Fruit fly (Drosophila melanogaster) whole organism, embryonic: ENCODE measurements around the gene Mrp5.
A peak's percentile ranks its signal among the peaks of the same experiment; 100 is the strongest.

Experiments
- Abd-B ChIP-seq: fragments of 200-800 bp; sonication (Bioruptor generic); optimal IDR thresholded peaks from 2 replicates; lab custom pipeline; 2018; ENCODE audit warnings: missing biosample characterization, mild to moderate bottlenecking, missing genetic modification characterization, moderate library complexity
- Ada2b ChIP-seq: fragments of 200-800 bp; sonication (Bioruptor generic); IDR thresholded peaks from 2 replicates; pipeline ENCODE4 v1.3.6; 2022; ENCODE audit warnings: missing biosample characterization, missing genetic modification characterization
- Aef1 ChIP-seq: fragments of 200-800 bp; sonication (Bioruptor generic); IDR thresholded peaks from 3 replicates; pipeline ENCODE4 v1.3.6; 2022; ENCODE audit warnings: missing biosample characterization, missing genetic modification characterization
- Atf6 ChIP-seq: fragments of 200-800 bp; sonication (Bioruptor generic); IDR thresholded peaks from 2 replicates; pipeline ENCODE4 v1.3.6; 2022; ENCODE audit warnings: missing biosample characterization, missing genetic modification characterization
- C15 ChIP-seq: fragments of 200-800 bp; sonication (Bioruptor generic); IDR thresholded peaks from 3 replicates; pipeline ENCODE4 v1.3.6; 2022; ENCODE audit warnings: missing biosample characterization, missing genetic modification characterization
- CG12236 ChIP-seq: fragments of 200-800 bp; sonication (Bioruptor generic); optimal IDR thresholded peaks from 2 replicates; lab custom pipeline; 2016; ENCODE audit warnings: missing biosample characterization, missing genetic modification characterization
- CG13624 ChIP-seq: fragments of 200-800 bp; sonication (Bioruptor generic); optimal IDR thresholded peaks from 2 replicates; lab custom pipeline; 2016; ENCODE audit warnings: missing biosample characterization, missing genetic modification characterization
- CG14710 ChIP-seq: fragments of 200-800 bp; sonication (Bioruptor generic); optimal IDR thresholded peaks from 3 replicates; lab custom pipeline; 2019; ENCODE audit warnings: missing biosample characterization, mild to moderate bottlenecking, missing genetic modification characterization, moderate library complexity
- CG17186 ChIP-seq: fragments of 200-800 bp; sonication (Bioruptor generic); optimal IDR thresholded peaks from 3 replicates; lab custom pipeline; 2017; ENCODE audit warnings: missing biosample characterization, missing genetic modification reagents, missing genetic modification characterization
- CG17361 ChIP-seq: fragments of 200-800 bp; sonication (Bioruptor generic); IDR thresholded peaks from 3 replicates; pipeline ENCODE4 v1.3.6; 2022; ENCODE audit warnings: missing biosample characterization, missing genetic modification characterization
- CG17829 ChIP-seq: fragments of 200-800 bp; optimal IDR thresholded peaks from 2 replicates; lab custom pipeline; 2019; ENCODE audit warnings: missing biosample characterization, mild to moderate bottlenecking, missing genetic modification characterization, moderate library complexity
- CG2129 ChIP-seq: fragments of 200-800 bp; sonication (Bioruptor generic); IDR thresholded peaks from 2 replicates; pipeline ENCODE4 v1.3.6; 2022; ENCODE audit warnings: missing biosample characterization, missing genetic modification characterization; ENCODE audit not compliant: partially characterized antibody
- CG34224 ChIP-seq: fragments of 200-800 bp; sonication (Bioruptor generic); IDR thresholded peaks from 3 replicates; pipeline ENCODE4 v1.3.6; 2022; ENCODE audit warnings: missing biosample characterization, missing genetic modification characterization; ENCODE audit not compliant: partially characterized antibody
- CG34422 ChIP-seq: fragments of 200-800 bp; sonication (Bioruptor generic); IDR thresholded peaks from 3 replicates; pipeline ENCODE4 v1.3.6; 2022; ENCODE audit warnings: missing biosample characterization, missing genetic modification characterization
- CG4617 ChIP-seq: fragments of 200-800 bp; sonication (Bioruptor generic); optimal IDR thresholded peaks from 3 replicates; lab custom pipeline; 2016; ENCODE audit warnings: missing biosample characterization, missing genetic modification characterization, borderline replicate concordance
- CG5245 ChIP-seq: fragments of 200-800 bp; sonication (Bioruptor generic); optimal IDR thresholded peaks from 3 replicates; lab custom pipeline; 2016; ENCODE audit warnings: missing biosample characterization, missing genetic modification characterization
- CG5953 ChIP-seq: fragments of 200-800 bp; sonication (Bioruptor generic); IDR thresholded peaks from 2 replicates; pipeline ENCODE4 v1.3.6; 2022; ENCODE audit warnings: missing biosample characterization, missing genetic modification characterization
- CG6272 ChIP-seq: fragments of 200-800 bp; sonication (Bioruptor generic); IDR thresholded peaks from 2 replicates; pipeline ENCODE4 v1.3.6; 2022; ENCODE audit warnings: missing biosample characterization, missing genetic modification characterization
- CG7357 ChIP-seq: fragments of 200-800 bp; sonication (Bioruptor generic); IDR thresholded peaks from 3 replicates; pipeline ENCODE4 v1.3.6; 2022; ENCODE audit warnings: missing biosample characterization, missing genetic modification characterization
- CG8765 ChIP-seq: fragments of 200-800 bp; sonication (Bioruptor generic); IDR thresholded peaks from 2 replicates; pipeline ENCODE4 v1.3.6; 2022; ENCODE audit warnings: missing biosample characterization, missing genetic modification characterization
- CTCF ChIP-seq: fragments of 200-800 bp; sonication (Bioruptor generic); optimal IDR thresholded peaks from 2 replicates; lab custom pipeline; 2017; ENCODE audit warnings: missing biosample characterization, mild to moderate bottlenecking, missing genetic modification characterization, moderate library complexity
- Dll ChIP-seq: fragments of 200-800 bp; sonication (Bioruptor generic); IDR thresholded peaks from 4 replicates; pipeline ENCODE4 v1.3.6; 2022; ENCODE audit warnings: missing biosample characterization, missing genetic modification characterization; ENCODE audit not compliant: partially characterized antibody
- Elba2 ChIP-seq: fragments of 200-800 bp; sonication (Bioruptor generic); optimal IDR thresholded peaks from 3 replicates; lab custom pipeline; 2016; ENCODE audit warnings: missing biosample characterization, missing genetic modification characterization
- Hand ChIP-seq: fragments of 200-800 bp; sonication (Bioruptor generic); optimal IDR thresholded peaks from 2 replicates; lab custom pipeline; 2017; ENCODE audit warnings: mild to moderate bottlenecking, missing biosample characterization, missing genetic modification reagents, missing genetic modification characterization
- HmgD ChIP-seq: fragments of 200-800 bp; sonication (Bioruptor generic); optimal IDR thresholded peaks from 3 replicates; lab custom pipeline; 2016; ENCODE audit warnings: missing biosample characterization, missing genetic modification characterization
- Hmx ChIP-seq: fragments of 200-800 bp; sonication (Bioruptor generic); optimal IDR thresholded peaks from 2 replicates; lab custom pipeline; 2016; ENCODE audit warnings: missing biosample characterization, missing genetic modification characterization
- Mes4 ChIP-seq: fragments of 200-800 bp; sonication (Bioruptor generic); optimal IDR thresholded peaks from 2 replicates; lab custom pipeline; 2016; ENCODE audit warnings: missing biosample characterization, missing genetic modification characterization
- bbx ChIP-seq: fragments of 200-800 bp; sonication (Bioruptor generic); IDR thresholded peaks from 2 replicates; pipeline ENCODE4 v1.3.6; 2022; ENCODE audit warnings: missing biosample characterization, missing genetic modification characterization; ENCODE audit not compliant: partially characterized antibody
- chm ChIP-seq: fragments of 200-800 bp; sonication (Bioruptor generic); IDR thresholded peaks from 2 replicates; pipeline ENCODE4 v1.3.6; 2022; ENCODE audit warnings: missing biosample characterization, missing genetic modification characterization
- disco-r ChIP-seq: fragments of 200-800 bp; sonication (Bioruptor generic); optimal IDR thresholded peaks from 2 replicates; lab custom pipeline; 2016; ENCODE audit warnings: missing biosample characterization, missing genetic modification characterization
- dmrt99B ChIP-seq: fragments of 200-800 bp; sonication (Bioruptor generic); optimal IDR thresholded peaks from 2 replicates; lab custom pipeline; 2018; ENCODE audit warnings: missing biosample characterization, mild to moderate bottlenecking, missing genetic modification characterization, moderate library complexity
- eyg ChIP-seq: fragments of 200-800 bp; sonication (Bioruptor generic); optimal IDR thresholded peaks from 3 replicates; lab custom pipeline; 2016; ENCODE audit warnings: missing biosample characterization, missing genetic modification characterization
- fd102C ChIP-seq: fragments of 200-800 bp; sonication (Bioruptor generic); optimal IDR thresholded peaks from 2 replicates; lab custom pipeline; 2018; ENCODE audit warnings: missing biosample characterization, mild to moderate bottlenecking, missing genetic modification characterization, moderate library complexity
- grau ChIP-seq: fragments of 200-800 bp; optimal IDR thresholded peaks from 3 replicates; lab custom pipeline; 2019; ENCODE audit warnings: missing biosample characterization, mild to moderate bottlenecking, missing genetic modification characterization, moderate library complexity
- gro ChIP-seq: fragments of 200-800 bp; sonication (Bioruptor generic); optimal IDR thresholded peaks from 2 replicates; lab custom pipeline; 2016; ENCODE audit warnings: missing biosample characterization, missing genetic modification characterization
- hkb ChIP-seq, 2 experiments: fragments of 200-800 bp in 1 of 2; fragments of >200 bp in 1 of 2; sonication (Bioruptor generic) in 1 of 2; IDR thresholded peaks in 1 of 2; optimal IDR thresholded peaks in 1 of 2; 2 replicates each; pipeline versions ENCODE4 v1.3.6 to Lab custom; 2017 to 2022; ENCODE audit warnings: missing biosample characterization in 1 of 2, missing genetic modification characterization in 1 of 2
- inv ChIP-seq: fragments of 200-800 bp; sonication (Bioruptor generic); IDR thresholded peaks from 2 replicates; pipeline ENCODE4 v1.3.6; 2022; ENCODE audit warnings: missing biosample characterization, missing genetic modification characterization; ENCODE audit not compliant: partially characterized antibody
- kah ChIP-seq: fragments of 200-800 bp; sonication (Bioruptor generic); optimal IDR thresholded peaks from 2 replicates; lab custom pipeline; 2018; ENCODE audit warnings: missing biosample characterization, mild to moderate bottlenecking, missing genetic modification characterization
- lbe ChIP-seq: fragments of 200-800 bp; sonication (Bioruptor generic); optimal IDR thresholded peaks from 2 replicates; lab custom pipeline; 2016; ENCODE audit warnings: missing biosample characterization, mild to moderate bottlenecking, missing genetic modification characterization
- lov ChIP-seq, 2 experiments: fragments of 200-800 bp in 1 of 2; fragments of >200 bp in 1 of 2; sonication (Bioruptor generic) in 1 of 2; IDR thresholded peaks in 1 of 2; optimal IDR thresholded peaks in 1 of 2; 2 replicates in 1 of 2; 3 replicates in 1 of 2; pipeline versions ENCODE4 v1.3.6 to Lab custom; 2017 to 2022; ENCODE audit warnings: missing biosample characterization in 1 of 2, missing genetic modification characterization in 1 of 2
- nom ChIP-seq: fragments of 200-800 bp; sonication (Bioruptor generic); optimal IDR thresholded peaks from 2 replicates; lab custom pipeline; 2017; ENCODE audit warnings: missing biosample characterization, missing genetic modification characterization, mild to moderate bottlenecking, moderate library complexity, missing genetic modification reagents
- oc ChIP-seq: fragments of 200-800 bp; sonication (Bioruptor generic); optimal IDR thresholded peaks from 2 replicates; lab custom pipeline; 2018; ENCODE audit warnings: missing biosample characterization, mild to moderate bottlenecking, missing genetic modification characterization, moderate library complexity
- sens ChIP-seq: fragments of 200-800 bp; sonication (Bioruptor generic); peaks from one replicate; lab custom pipeline; 2016; ENCODE audit warnings: missing biosample characterization, missing genetic modification characterization
- sima ChIP-seq: fragments of 200-800 bp; sonication (Bioruptor generic); optimal IDR thresholded peaks from 2 replicates; lab custom pipeline; 2016; ENCODE audit warnings: missing biosample characterization, missing genetic modification characterization
- slbo ChIP-seq: fragments of 200-800 bp; sonication (Bioruptor generic); IDR thresholded peaks from 2 replicates; pipeline ENCODE4 v1.3.6; 2022; ENCODE audit warnings: missing biosample characterization, missing genetic modification characterization
- vvl ChIP-seq: fragments of 200-800 bp; sonication (Bioruptor generic); IDR thresholded peaks from 2 replicates; pipeline ENCODE4 v1.3.6; 2022; ENCODE audit warnings: missing biosample characterization, missing genetic modification characterization
- yki ChIP-seq: fragments of >200 bp; optimal IDR thresholded peaks from 3 replicates; lab custom pipeline; 2018
- z ChIP-seq: fragments of 200-800 bp; sonication (Bioruptor generic); IDR thresholded peaks from 3 replicates; pipeline ENCODE4 v1.3.6; 2022; ENCODE audit warnings: missing biosample characterization, missing genetic modification characterization
- zen ChIP-seq: fragments of 200-800 bp; sonication (Bioruptor generic); optimal IDR thresholded peaks from 3 replicates; lab custom pipeline; 2018; ENCODE audit warnings: missing biosample characterization, mild to moderate bottlenecking, missing genetic modification characterization, moderate library complexity
- zen2 ChIP-seq: fragments of 200-800 bp; sonication (Bioruptor generic); IDR thresholded peaks from 3 replicates; pipeline ENCODE4 v1.3.6; 2022; ENCODE audit warnings: missing biosample characterization, missing genetic modification characterization; ENCODE audit not compliant: partially characterized antibody

The Mrp5 gene

DNA sequence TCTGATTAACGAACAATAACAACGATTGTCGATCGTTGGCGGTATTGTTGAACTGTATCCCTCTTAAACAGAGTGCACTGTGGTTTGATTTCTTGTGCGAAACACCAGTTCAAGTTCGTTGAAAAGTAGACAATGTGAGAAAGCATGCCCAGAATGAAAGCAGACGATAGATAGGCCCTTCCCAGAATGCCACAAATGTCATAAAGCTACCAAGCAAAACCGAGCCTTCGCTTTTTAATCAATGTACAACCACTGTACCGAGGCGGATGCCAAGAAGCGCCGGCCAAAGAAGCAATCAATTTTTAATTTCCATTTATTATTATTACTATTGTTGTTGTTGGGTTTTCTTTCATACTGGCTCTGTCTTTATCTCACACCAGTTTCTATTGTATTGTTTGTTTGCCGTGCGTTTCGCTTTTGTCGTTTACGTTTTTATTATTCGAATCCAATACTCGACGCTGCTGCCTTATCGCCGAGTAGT lies 33.4 kb upstream of the Mrp5 start (continued):
- peak; percentile 89 for TF ChIP-seq CG34422
- TF ChIP-seq disco-r (GFP tag; lab: Kevin White, UChicago), result peak; percentile 63
- TF ChIP-seq lov (optimal IDR thresholded peaks at IDR 0.05; lab: Kevin White, UChicago), result no peak
- peak; percentile 78; the same call in 2 of the 3 replicates for TF ChIP-seq lov (GFP tag; IDR thresholded peaks at IDR 0.05; lab: Robert Waterston, UW)
- no peak for TF ChIP-seq hkb (optimal IDR thresholded peaks at IDR 0.05; lab: Kevin White, UChicago)
- peak; percentile 87 for TF ChIP-seq hkb (GFP tag; IDR thresholded peaks at IDR 0.05; lab: Robert Waterston, UW)
- peak; percentile 37 for TF ChIP-seq HmgD (GFP tag; lab: Kevin White, UChicago)
- peak; percentile 15 for TF ChIP-seq kah
- peak; percentile 66 for TF ChIP-seq CG5245
- no peak for TF ChIP-seq zen2
- peak; percentile 87 for TF ChIP-seq chm
- peak; percentile 42 for TF ChIP-seq Mes4 (GFP tag; lab: Kevin White, UChicago)
- TF ChIP-seq eyg (GFP tag; lab: Kevin White, UChicago), result peak; percentile 68
- TF ChIP-seq CG7357, result peak; percentile 66; the same call in 2 of the 3 replicates
- TF ChIP-seq CG17829 (tag; lab: Kevin White, UChicago), result peak; percentile 47
- TF ChIP-seq Hand (GFP tag; lab: Kevin White, UChicago), result peak; percentile 56
- TF ChIP-seq fd102C (GFP tag; lab: Kevin White, UChicago), result no peak
- no peak for TF ChIP-seq sima (GFP tag; lab: Kevin White, UChicago)
- peak; percentile 57 for TF ChIP-seq CG17186 (GFP tag; lab: Kevin White, UChicago)
- peak; percentile 90 for TF ChIP-seq Ada2b
- peak; percentile 37 for TF ChIP-seq CG13624 (GFP tag; lab: Kevin White, UChicago)
- peak; percentile 94 for TF ChIP-seq vvl (GFP tag; lab: Robert Waterston, UW)
- TF ChIP-seq CG6272, result peak; percentile 58; the same call in 1 of the 2 replicates
- peak; percentile 86 for TF ChIP-seq grau (tag; lab: Kevin White, UChicago)
- peak; percentile 5 for TF ChIP-seq zen (tag; lab: Kevin White, UChicago)
- peak; percentile 96 for TF ChIP-seq sens (GFP tag; lab: Kevin White, UChicago)
- TF ChIP-seq Atf6 (GFP tag; lab: Robert Waterston, UW), result peak; percentile 76
- peak; percentile 67 for TF ChIP-seq CG17361
- peak; percentile 10 for TF ChIP-seq nom
- peak; percentile 25 for TF ChIP-seq CTCF (GFP tag; lab: Kevin White, UChicago)
- peak; percentile 57; the same call in 1 of the 2 replicates for TF ChIP-seq CG8765 (GFP tag; lab: Robert Waterston, UW)
- no peak; the same call in 2 of the 3 replicates for TF ChIP-seq z (GFP tag; lab: Robert Waterston, UW)
- TF ChIP-seq Hmx, result no peak
- peak; percentile 61 for TF ChIP-seq CG12236 (GFP tag; lab: Kevin White, UChicago)
- TF ChIP-seq oc (tag; lab: Kevin White, UChicago), result peak; percentile 76
- peak; percentile 86 for TF ChIP-seq Aef1 (GFP tag; lab: Robert Waterston, UW)
- peak; percentile 42 for TF ChIP-seq lbe (GFP tag; lab: Kevin White, UChicago)
- TF ChIP-seq C15 (GFP tag; lab: Robert Waterston, UW), result no peak
- TF ChIP-seq gro, result peak; percentile 87
- TF ChIP-seq CG34224 (GFP tag; lab: Robert Waterston, UW), result no peak
- no peak for TF ChIP-seq CG2129
- no peak for TF ChIP-seq Elba2 (GFP tag; lab: Kevin White, UChicago)
- no peak for TF ChIP-seq Dll (GFP tag; lab: Robert Waterston, UW)
- peak; percentile 55 for TF ChIP-seq CG4617 (GFP tag; lab: Kevin White, UChicago)
- TF ChIP-seq Abd-B (GFP tag; lab: Kevin White, UChicago), result peak; percentile 63
- no peak for TF ChIP-seq yki
- peak; percentile 89 for TF ChIP-seq dmrt99B (tag; lab: Kevin White, UChicago)
- peak; percentile 79 for TF ChIP-seq CG5953
- TF ChIP-seq inv (GFP tag; lab: Robert Waterston, UW), result no peak
- TF ChIP-seq slbo (GFP tag; lab: Robert Waterston, UW), result peak; percentile 93
- no peak for TF ChIP-seq bbx
- TF ChIP-seq CG14710, result no peak
